Worm (Caenorhabditis elegans) whole organism, L3 larva: ENCODE data around the gene C34C12.7.

Experiments
- R02D3.7 ChIP-seq: fragments of 150-350 bp; optimal IDR thresholded peaks from 2 replicates; lab custom pipeline; 2014; ENCODE audit warnings: missing biosample characterization, missing genetic modification characterization
- ZK546.5 ChIP-seq: sonication (generic microtip); optimal IDR thresholded peaks from 2 replicates; lab custom pipeline; 2017; ENCODE audit warnings: missing biosample characterization, missing genetic modification characterization
- aly-2 ChIP-seq: fragments of 150-350 bp; optimal IDR thresholded peaks from 2 replicates; lab custom pipeline; 2014; ENCODE audit warnings: missing biosample characterization, missing genetic modification characterization
- ama-1 ChIP-seq: fragments of 150-350 bp; optimal IDR thresholded peaks from 2 replicates; lab custom pipeline; 2018
- ceh-16 ChIP-seq: sonication (generic microtip); optimal IDR thresholded peaks from 2 replicates; lab custom pipeline; 2017; ENCODE audit warnings: missing biosample characterization, missing genetic modification characterization
- ceh-28 ChIP-seq: fragments of 150-350 bp; optimal IDR thresholded peaks from 2 replicates; lab custom pipeline; 2014; ENCODE audit warnings: missing biosample characterization, missing genetic modification reagents, missing genetic modification characterization
- ceh-82 ChIP-seq: fragments of 150-350 bp; optimal IDR thresholded peaks from 2 replicates; lab custom pipeline; 2014; ENCODE audit warnings: missing biosample characterization, missing genetic modification characterization
- ceh-9 ChIP-seq: sonication (generic microtip); optimal IDR thresholded peaks from 2 replicates; lab custom pipeline; 2018; ENCODE audit warnings: missing biosample characterization, missing genetic modification characterization
- egl-27 ChIP-seq: sonication (generic microtip); optimal IDR thresholded peaks from 4 replicates; lab custom pipeline; 2017; ENCODE audit warnings: missing biosample characterization, missing genetic modification reagents, missing genetic modification characterization
- egl-5 ChIP-seq: fragments of 150-350 bp; optimal IDR thresholded peaks from 2 replicates; lab custom pipeline; 2017; ENCODE audit warnings: missing biosample characterization, missing genetic modification reagents, missing genetic modification characterization, inconsistent platforms
- elt-1 ChIP-seq: fragments of 150-350 bp; optimal IDR thresholded peaks from 2 replicates; lab custom pipeline; 2014; ENCODE audit warnings: missing biosample characterization, missing genetic modification characterization
- elt-2 ChIP-seq: sonication (generic microtip); optimal IDR thresholded peaks from 2 replicates; lab custom pipeline; 2016; ENCODE audit warnings: missing genetic modification reagents, mild to moderate bottlenecking, missing genetic modification characterization, missing compliant biosample characterization
- elt-3 ChIP-seq, 3 experiments: fragments of 150-350 bp in 1 of 3; sonication (generic microtip) in 2 of 3; optimal IDR thresholded peaks; 2 replicates in 2 of 3; 4 replicates in 1 of 3; lab custom pipeline; 2014 to 2017; ENCODE audit warnings: missing biosample characterization in 3 of 3, missing genetic modification characterization in 3 of 3
- eor-1 ChIP-seq, 2 experiments: fragments of 150-350 bp; optimal IDR thresholded peaks; 2 replicates each; lab custom pipeline; 2014 to 2018; ENCODE audit warnings: missing biosample characterization in 2 of 2, missing genetic modification characterization in 2 of 2
- fkh-10 ChIP-seq: sonication (generic microtip); optimal IDR thresholded peaks from 2 replicates; lab custom pipeline; 2017; ENCODE audit warnings: missing biosample characterization, missing genetic modification reagents, missing genetic modification characterization
- fkh-2 ChIP-seq: fragments of 150-350 bp; optimal IDR thresholded peaks from 2 replicates; lab custom pipeline; 2014; ENCODE audit warnings: missing biosample characterization, missing genetic modification reagents, missing genetic modification characterization
- fos-1 ChIP-seq: fragments of 150-350 bp; optimal IDR thresholded peaks from 2 replicates; lab custom pipeline; 2014; ENCODE audit warnings: missing biosample characterization, missing genetic modification characterization
- hmg-11 ChIP-seq: sonication (generic microtip); optimal IDR thresholded peaks from 2 replicates; lab custom pipeline; 2016; ENCODE audit warnings: missing genetic modification characterization, missing compliant biosample characterization
- jun-1 ChIP-seq: fragments of 150-350 bp; optimal IDR thresholded peaks from 2 replicates; lab custom pipeline; 2014; ENCODE audit warnings: missing biosample characterization, missing genetic modification reagents, missing genetic modification characterization
- lin-15B ChIP-seq: fragments of 150-350 bp; optimal IDR thresholded peaks from 2 replicates; lab custom pipeline; 2014; ENCODE audit warnings: missing biosample characterization, missing genetic modification characterization
- lin-39 ChIP-seq: fragments of 150-350 bp; optimal IDR thresholded peaks from 2 replicates; lab custom pipeline; 2018; ENCODE audit warnings: missing biosample characterization, missing genetic modification reagents, missing genetic modification characterization
- lsy-12 ChIP-seq: sonication (generic microtip); optimal IDR thresholded peaks from 2 replicates; lab custom pipeline; 2016; ENCODE audit warnings: mild to moderate bottlenecking, missing genetic modification characterization, missing compliant biosample characterization
- mdl-1 ChIP-seq: fragments of 150-350 bp; optimal IDR thresholded peaks from 2 replicates; lab custom pipeline; 2014; ENCODE audit warnings: missing biosample characterization, missing genetic modification characterization
- mml-1 ChIP-seq: fragments of 150-350 bp; sonication (generic microtip); optimal IDR thresholded peaks from 3 replicates; lab custom pipeline; 2014; ENCODE audit warnings: missing biosample characterization, missing genetic modification characterization
- nfya-1 ChIP-seq: sonication (generic microtip); optimal IDR thresholded peaks from 2 replicates; lab custom pipeline; 2017; ENCODE audit warnings: missing genetic modification characterization, mild to moderate bottlenecking, missing compliant biosample characterization, antibody characterized with exemption, moderate library complexity; ENCODE audit not compliant: insufficient read depth
- nhr-11 ChIP-seq: fragments of 150-350 bp; optimal IDR thresholded peaks from 2 replicates; lab custom pipeline; 2014; ENCODE audit warnings: missing biosample characterization, missing genetic modification characterization
- nhr-12 ChIP-seq: fragments of 150-350 bp; optimal IDR thresholded peaks from 2 replicates; lab custom pipeline; 2014; ENCODE audit warnings: missing biosample characterization, missing genetic modification characterization
- nhr-23 ChIP-seq: fragments of 150-350 bp; optimal IDR thresholded peaks from 2 replicates; lab custom pipeline; 2014; ENCODE audit warnings: missing biosample characterization, missing genetic modification reagents, missing genetic modification characterization
- nhr-237 ChIP-seq: fragments of 150-350 bp; optimal IDR thresholded peaks from 2 replicates; lab custom pipeline; 2014; ENCODE audit warnings: missing biosample characterization, missing genetic modification characterization
- nhr-25 ChIP-seq: sonication (generic microtip); optimal IDR thresholded peaks from 2 replicates; lab custom pipeline; 2017; ENCODE audit warnings: missing biosample characterization, missing genetic modification characterization
- nhr-28 ChIP-seq: fragments of 150-350 bp; optimal IDR thresholded peaks from 2 replicates; lab custom pipeline; 2014; ENCODE audit warnings: missing biosample characterization, missing genetic modification characterization
- nhr-43 ChIP-seq: sonication (generic microtip); optimal IDR thresholded peaks from 2 replicates; lab custom pipeline; 2016; ENCODE audit warnings: mild to moderate bottlenecking, missing genetic modification characterization, missing compliant biosample characterization; ENCODE audit not compliant: poor library complexity, severe bottlenecking
- nhr-67 ChIP-seq: fragments of 150-350 bp; optimal IDR thresholded peaks from 2 replicates; lab custom pipeline; 2014; ENCODE audit warnings: missing biosample characterization, missing genetic modification characterization
- nhr-76 ChIP-seq: fragments of 150-350 bp; sonication (generic microtip); optimal IDR thresholded peaks from 5 replicates; lab custom pipeline; 2014; ENCODE audit warnings: missing biosample characterization, missing genetic modification characterization
- nhr-77 ChIP-seq: fragments of 150-350 bp; optimal IDR thresholded peaks from 2 replicates; lab custom pipeline; 2014; ENCODE audit warnings: missing biosample characterization, missing genetic modification characterization
- pha-4 ChIP-seq: fragments of 150-350 bp; optimal IDR thresholded peaks from 2 replicates; lab custom pipeline; 2014; ENCODE audit warnings: missing biosample characterization, missing genetic modification reagents, missing genetic modification characterization
- pqm-1 ChIP-seq: fragments of 150-350 bp; optimal IDR thresholded peaks from 2 replicates; lab custom pipeline; 2017; ENCODE audit warnings: missing biosample characterization, missing genetic modification characterization, inconsistent platforms
- sea-2 ChIP-seq: fragments of 150-350 bp; sonication (generic microtip); optimal IDR thresholded peaks from 4 replicates; lab custom pipeline; 2014; ENCODE audit warnings: missing biosample characterization, missing genetic modification reagents, missing genetic modification characterization
- skn-1 ChIP-seq: fragments of 150-350 bp; optimal IDR thresholded peaks from 2 replicates; lab custom pipeline; 2014; ENCODE audit warnings: missing biosample characterization, missing genetic modification characterization
- snpc-4 ChIP-seq: fragments of 150-350 bp; optimal IDR thresholded peaks from 2 replicates; lab custom pipeline; 2014; ENCODE audit warnings: missing biosample characterization, missing genetic modification characterization
- unc-62 ChIP-seq: fragments of 150-350 bp; sonication (generic microtip); optimal IDR thresholded peaks from 4 replicates; lab custom pipeline; 2014; ENCODE audit warnings: missing biosample characterization, missing genetic modification reagents, missing genetic modification characterization
- zag-1 ChIP-seq: fragments of 150-350 bp; optimal IDR thresholded peaks from 2 replicates; lab custom pipeline; 2014; ENCODE audit warnings: missing biosample characterization, missing genetic modification characterization
- ztf-11 ChIP-seq: fragments of 150-350 bp; optimal IDR thresholded peaks from 2 replicates; lab custom pipeline; 2014; ENCODE audit warnings: missing biosample characterization, missing genetic modification characterization
- ztf-4 ChIP-seq: fragments of 150-350 bp; optimal IDR thresholded peaks from 2 replicates; lab custom pipeline; 2014; ENCODE audit warnings: missing biosample characterization, missing genetic modification characterization

C34C12.7 gene

DNA sequence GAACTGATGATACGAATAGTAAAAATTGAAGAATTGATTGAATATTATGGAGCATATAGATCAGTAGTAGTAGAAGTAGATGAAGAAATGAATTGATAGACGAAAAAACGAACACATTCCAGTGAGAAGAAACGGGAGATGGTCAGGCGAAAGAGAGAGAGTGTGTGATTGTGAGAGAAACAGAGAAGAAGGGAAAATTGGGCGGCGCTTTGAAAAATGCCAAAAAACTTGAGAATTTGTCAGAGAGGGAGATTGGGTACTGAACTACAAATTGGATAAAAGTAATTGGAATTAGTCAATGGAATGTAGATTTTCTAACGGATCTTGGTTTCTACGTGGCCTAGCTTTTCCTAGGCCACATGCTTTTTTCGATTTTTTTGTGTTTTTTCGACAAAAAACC, at the start of gene C34C12.7:
TSS of gene C34C12.7 (minus strand) at position 118 of the 400 bp plus-strand sequence.
- TF ChIP-seq mdl-1 = no peak
- TF ChIP-seq elt-3 (tag; optimal IDR thresholded peaks at IDR 0.05; lab: Kevin White, UChicago) = no peak
- no peak for TF ChIP-seq ztf-11 (tag; lab: Kevin White, UChicago)
- TF ChIP-seq nhr-77 = no peak
- no peak for TF ChIP-seq zag-1 (tag; lab: Kevin White, UChicago)
- TF ChIP-seq aly-2 = no peak
- TF ChIP-seq lsy-12 = no peak
- TF ChIP-seq nfya-1 (tag; lab: Kevin White, UChicago) = no peak
- no peak for TF ChIP-seq pha-4 (tag; lab: Kevin White, UChicago)
- no peak for TF ChIP-seq nhr-43 (tag; lab: Kevin White, UChicago)
- no peak for TF ChIP-seq ZK546.5
- TF ChIP-seq fkh-2 (tag; lab: Kevin White, UChicago) = no peak

DNA sequence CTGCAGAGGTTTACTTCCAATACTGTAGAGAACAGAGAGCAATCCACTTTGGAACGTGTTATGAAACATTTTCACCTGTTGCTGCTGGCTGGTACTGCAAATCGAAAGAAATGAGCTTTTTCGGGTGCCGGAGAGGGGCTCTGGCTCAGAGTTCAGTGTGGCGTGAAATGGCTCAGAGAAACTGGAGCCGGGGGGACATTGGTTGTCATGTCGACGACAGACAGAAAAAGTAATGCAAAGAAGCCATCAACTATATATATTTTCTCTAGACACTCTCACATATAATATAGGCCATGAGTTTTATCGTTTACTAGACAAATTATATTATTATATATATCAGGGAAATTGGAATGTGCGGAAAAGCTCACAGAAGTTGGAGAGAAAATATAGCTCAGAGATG, 49.3 kb upstream of the C34C12.7 start, which contains the start of gene cfap-20:
TSS of gene cfap-20 (minus strand) at position 101 of the 400 bp plus-strand sequence.
- TF ChIP-seq elt-1 (tag; lab: Kevin White, UChicago) (no peak), nhr-43 (tag; lab: Kevin White, UChicago) (no peak), lin-15B (no peak), jun-1 (tag; lab: Kevin White, UChicago) (no peak), eor-1 (tag; optimal IDR thresholded peaks at IDR 0.05; lab: Kevin White, UChicago) (no peak), lsy-12 (no peak), nhr-67 (no peak), sea-2 (no peak), ztf-4 (no peak), egl-27 (tag; lab: Kevin White, UChicago) (no peak), unc-62 (no peak)

DNA sequence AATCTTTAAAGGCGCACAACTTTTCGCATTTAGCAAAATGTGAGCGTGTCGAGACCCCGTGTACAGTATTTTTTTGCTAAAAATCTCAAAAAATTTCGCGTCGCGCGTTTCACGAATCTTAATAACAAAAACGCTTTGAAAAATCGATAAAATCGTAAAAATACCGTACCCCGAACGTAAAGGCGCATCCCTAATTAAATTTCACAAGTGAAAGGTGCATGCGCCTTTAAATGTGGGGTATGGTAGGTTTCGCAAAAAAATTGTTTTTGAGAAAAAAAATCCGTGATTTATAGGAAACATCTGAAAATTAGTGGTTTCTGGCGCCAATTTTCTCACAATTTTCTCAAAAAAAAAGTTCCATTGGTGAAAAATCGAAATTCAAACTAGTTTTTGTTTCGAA, 46.0 kb upstream of the C34C12.7 start:
- no peak for TF ChIP-seq elt-1 (tag; lab: Kevin White, UChicago)
- TF ChIP-seq pqm-1 (tag; lab: Kevin White, UChicago) = no peak
- TF ChIP-seq fos-1 (tag; lab: Kevin White, UChicago) = no peak
- TF ChIP-seq ceh-82 (tag; lab: Kevin White, UChicago) = no peak
- TF ChIP-seq R02D3.7 (tag; lab: Kevin White, UChicago) = no peak
- no peak for TF ChIP-seq hmg-11 (tag; lab: Kevin White, UChicago)
- TF ChIP-seq pha-4 (tag; lab: Kevin White, UChicago) = no peak
- TF ChIP-seq ceh-28 (tag; lab: Kevin White, UChicago) = no peak
- no peak for TF ChIP-seq ztf-11 (tag; lab: Kevin White, UChicago)
- TF ChIP-seq nhr-67 = no peak
- no peak for TF ChIP-seq nhr-11
- no peak for TF ChIP-seq egl-27 (tag; lab: Kevin White, UChicago)
- no peak for TF ChIP-seq mdl-1
- no peak for TF ChIP-seq ceh-9 (tag; lab: Kevin White, UChicago)
- TF ChIP-seq nhr-12 (tag; lab: Kevin White, UChicago) = no peak

DNA sequence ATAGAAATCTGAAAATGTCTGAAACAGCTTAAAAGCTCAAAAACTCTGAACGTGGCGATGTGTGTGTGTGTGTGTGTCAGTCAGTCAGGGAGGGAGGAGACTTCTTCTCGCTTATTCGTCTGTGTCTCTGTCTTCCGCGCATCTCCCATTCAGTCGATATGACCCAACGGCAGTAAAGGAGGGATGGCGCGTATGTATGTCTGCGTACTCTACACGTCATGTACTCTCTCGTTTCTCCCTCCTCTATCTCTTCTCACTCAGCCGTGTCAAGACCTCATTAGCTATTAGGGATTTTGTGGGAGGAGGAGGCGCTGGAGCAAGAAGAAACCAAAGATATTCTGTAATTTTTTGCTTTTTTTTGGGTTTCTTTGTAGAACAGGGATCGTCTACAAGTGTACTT, 43.9 kb upstream of the C34C12.7 start:
- TF ChIP-seq sea-2 (no peak), fkh-10 (GFP tag; lab: Kevin White, UChicago) (no peak), ceh-16 (tag; lab: Kevin White, UChicago) (no peak), nfya-1 (tag; lab: Kevin White, UChicago) (peak; percentile 86), nhr-76 (tag; lab: Kevin White, UChicago) (no peak), elt-3 (tag; optimal IDR thresholded peaks at IDR 0.05; lab: Kevin White, UChicago) (no peak), jun-1 (tag; lab: Kevin White, UChicago) (no peak), pha-4 (tag; lab: Kevin White, UChicago) (peak; percentile 17), hmg-11 (tag; lab: Kevin White, UChicago) (peak; percentile 92), elt-1 (tag; lab: Kevin White, UChicago) (no peak), nhr-12 (tag; lab: Kevin White, UChicago) (no peak), ZK546.5 (no peak), mml-1 (tag; lab: Kevin White, UChicago) (no peak), lin-39 (tag; lab: Kevin White, UChicago) (peak; percentile 91), nhr-23 (peak; percentile 42), nhr-43 (tag; lab: Kevin White, UChicago) (no peak), pqm-1 (tag; lab: Kevin White, UChicago) (no peak), egl-5 (tag; lab: Kevin White, UChicago) (peak; percentile 21), nhr-28 (no peak), ama-1 (no peak), lsy-12 (no peak), fkh-2 (tag; lab: Kevin White, UChicago) (no peak), elt-2 (peak; percentile 8), skn-1 (tag; lab: Kevin White, UChicago) (no peak), snpc-4 (tag; lab: Kevin White, UChicago) (no peak), zag-1 (tag; lab: Kevin White, UChicago) (no peak), nhr-67 (no peak), ceh-82 (tag; lab: Kevin White, UChicago) (no peak), nhr-25 (tag; lab: Kevin White, UChicago) (no peak), ztf-11 (tag; lab: Kevin White, UChicago) (no peak), ceh-9 (tag; lab: Kevin White, UChicago) (no peak), nhr-237 (tag; lab: Kevin White, UChicago) (no peak), R02D3.7 (tag; lab: Kevin White, UChicago) (no peak), fos-1 (tag; lab: Kevin White, UChicago) (no peak), ceh-28 (tag; lab: Kevin White, UChicago) (peak; percentile 72), eor-1 (tag; optimal IDR thresholded peaks at IDR 0.05; lab: Kevin White, UChicago) (no peak), lin-15B (peak; percentile 57)
